Worm (Caenorhabditis elegans) whole organism, L2 larva: Measurements from ENCODE around the gene srz-11.

Experiments used
- ama-1 ChIP-seq: fragments of 150-350 bp; optimal IDR thresholded peaks from 2 replicates; lab custom pipeline; 2018; ENCODE audit warnings: inconsistent platforms
- egl-27 ChIP-seq: sonication (generic microtip); optimal IDR thresholded peaks from 3 replicates; lab custom pipeline; 2017; ENCODE audit warnings: missing biosample characterization, missing genetic modification reagents, missing genetic modification characterization
- elt-1 ChIP-seq: fragments of 150-350 bp; optimal IDR thresholded peaks from 2 replicates; lab custom pipeline; 2014; ENCODE audit warnings: missing biosample characterization, missing genetic modification characterization
- lin-13 ChIP-seq: fragments of 150-350 bp; optimal IDR thresholded peaks from 2 replicates; lab custom pipeline; 2014; ENCODE audit warnings: missing biosample characterization, missing genetic modification reagents, missing genetic modification characterization
- nhr-12 ChIP-seq: fragments of 150-350 bp; optimal IDR thresholded peaks from 2 replicates; lab custom pipeline; 2014; ENCODE audit warnings: missing biosample characterization, missing genetic modification characterization
- nhr-237 ChIP-seq: fragments of 150-350 bp; optimal IDR thresholded peaks from 2 replicates; lab custom pipeline; 2014; ENCODE audit warnings: missing biosample characterization, missing genetic modification characterization
- unc-62 ChIP-seq: fragments of 150-350 bp; optimal IDR thresholded peaks from 2 replicates; lab custom pipeline; 2014; ENCODE audit warnings: missing biosample characterization, missing genetic modification reagents, missing genetic modification characterization

DNA sequence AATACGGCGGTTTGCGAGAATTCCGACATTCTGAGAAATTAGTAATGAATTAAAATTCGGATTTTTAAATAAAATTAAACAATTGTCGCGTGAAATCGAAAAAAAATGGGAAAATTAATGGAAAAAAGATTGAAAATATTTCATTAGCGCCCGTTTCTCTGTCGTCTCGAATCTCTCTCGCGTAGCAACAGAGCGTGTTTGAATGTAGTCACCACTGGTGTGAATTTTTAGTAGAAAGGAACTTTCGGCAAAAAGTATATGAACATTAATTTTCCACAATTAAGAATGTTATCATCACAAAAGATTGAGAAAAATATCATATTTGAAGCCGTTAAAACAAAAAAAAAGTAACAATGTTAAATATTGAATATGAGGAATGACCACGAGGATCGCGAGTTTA lies 26.1 kb upstream of the srz-11 start, which contains the start of gene aipl-1:
- no peak for TF ChIP-seq nhr-12
- no peak for TF ChIP-seq elt-1 (tag; lab: Kevin White, UChicago)
- TF ChIP-seq ama-1 (lab: Kevin White, UChicago) = no peak
- no peak for TF ChIP-seq unc-62 (GFP tag; lab: Kevin White, UChicago)
- peak; percentile 83 for TF ChIP-seq lin-13 (GFP tag; lab: Kevin White, UChicago)
- no peak for TF ChIP-seq nhr-237
- TF ChIP-seq egl-27 = peak; percentile 21
